Fruit fly (Drosophila melanogaster) whole organism, embryonic: ENCODE measurements around the gene CG16826.

ENCODE experiments used
- CG10462 ChIP-seq: fragments of 200-800 bp; sonication (Bioruptor generic); optimal IDR thresholded peaks from 2 replicates; lab custom pipeline; 2016; ENCODE audit warnings: missing biosample characterization, missing genetic modification characterization
- CG13775 ChIP-seq: fragments of 200-800 bp; sonication (Bioruptor generic); optimal IDR thresholded peaks from 3 replicates; lab custom pipeline; 2017; ENCODE audit warnings: missing biosample characterization, mild to moderate bottlenecking, missing genetic modification characterization
- CG14014 ChIP-seq: fragments of 200-800 bp; sonication (Bioruptor generic); IDR thresholded peaks from 2 replicates; pipeline ENCODE4 v1.3.6; 2022; ENCODE audit warnings: missing biosample characterization, missing genetic modification characterization
- CG14860 ChIP-seq: fragments of 200-800 bp; sonication (Bioruptor generic); IDR thresholded peaks from 3 replicates; pipeline ENCODE4 v1.3.6; 2022; ENCODE audit warnings: missing biosample characterization, missing genetic modification characterization; ENCODE audit not compliant: partially characterized antibody
- CG16779 ChIP-seq: fragments of 200-800 bp; sonication (Bioruptor generic); IDR thresholded peaks from 2 replicates; pipeline ENCODE4 v1.3.6; 2022; ENCODE audit warnings: missing biosample characterization, missing genetic modification characterization
- CG16813 ChIP-seq: fragments of 200-800 bp; sonication (Bioruptor generic); IDR thresholded peaks from 3 replicates; pipeline ENCODE4 v1.3.6; 2022; ENCODE audit warnings: missing biosample characterization, missing genetic modification characterization; ENCODE audit not compliant: partially characterized antibody
- CG3065 ChIP-seq: fragments of 200-800 bp; sonication (Bioruptor generic); optimal IDR thresholded peaks from 2 replicates; lab custom pipeline; 2016; ENCODE audit warnings: missing biosample characterization, missing genetic modification characterization
- CG3163 ChIP-seq: fragments of 200-800 bp; sonication (Bioruptor generic); optimal IDR thresholded peaks from 3 replicates; lab custom pipeline; 2016; ENCODE audit warnings: missing biosample characterization, missing genetic modification characterization
- CG4854 ChIP-seq: fragments of 200-800 bp; sonication (Bioruptor generic); optimal IDR thresholded peaks from 2 replicates; lab custom pipeline; 2016; ENCODE audit warnings: missing biosample characterization, missing genetic modification characterization, inconsistent platforms
- CG6689 ChIP-seq: fragments of 200-800 bp; sonication (Bioruptor generic); IDR thresholded peaks from 2 replicates; pipeline ENCODE4 v1.3.6; 2022; ENCODE audit warnings: missing biosample characterization, missing genetic modification characterization
- CG6791 ChIP-seq: fragments of 200-800 bp; sonication (Bioruptor generic); IDR thresholded peaks from 3 replicates; pipeline ENCODE4 v1.3.6; 2022; ENCODE audit warnings: missing biosample characterization, missing genetic modification characterization; ENCODE audit not compliant: partially characterized antibody
- CG7987 ChIP-seq: fragments of 200-800 bp; sonication (Bioruptor generic); optimal IDR thresholded peaks from 2 replicates; lab custom pipeline; 2018; ENCODE audit warnings: missing biosample characterization, mild to moderate bottlenecking, missing genetic modification characterization, moderate library complexity
- CG8290 ChIP-seq, 3 experiments: fragments of 200-800 bp; sonication (Bioruptor generic); optimal IDR thresholded peaks; 2 replicates each; lab custom pipeline; 2016 to 2019; ENCODE audit warnings: missing biosample characterization in 3 of 3, missing genetic modification characterization in 3 of 3, mild to moderate bottlenecking in 2 of 3, moderate library complexity in 1 of 3
- CG8924 ChIP-seq: fragments of 200-800 bp; optimal IDR thresholded peaks from 3 replicates; lab custom pipeline; 2019; ENCODE audit warnings: missing biosample characterization, mild to moderate bottlenecking, missing genetic modification characterization, moderate library complexity
- CG9727 ChIP-seq: fragments of 200-800 bp; sonication (Bioruptor generic); optimal IDR thresholded peaks from 3 replicates; lab custom pipeline; 2017; ENCODE audit warnings: missing biosample characterization, mild to moderate bottlenecking, missing genetic modification characterization
- CoRest ChIP-seq: fragments of 200-800 bp; sonication (Bioruptor generic); optimal IDR thresholded peaks from 3 replicates; lab custom pipeline; 2018; ENCODE audit warnings: missing biosample characterization, mild to moderate bottlenecking, missing genetic modification characterization, moderate library complexity
- D ChIP-seq, 2 experiments: fragments of 200-800 bp in 1 of 2; fragments of >200 bp in 1 of 2; sonication (Bioruptor generic) in 1 of 2; optimal IDR thresholded peaks; 2 replicates in 1 of 2; 3 replicates in 1 of 2; lab custom pipeline; 2017; ENCODE audit warnings: mild to moderate bottlenecking in 1 of 2, missing biosample characterization in 1 of 2, missing genetic modification characterization in 1 of 2, missing genetic modification reagents in 1 of 2
- Drgx ChIP-seq: fragments of 200-800 bp; sonication (Bioruptor generic); IDR thresholded peaks from 2 replicates; pipeline ENCODE4 v1.3.6; 2022; ENCODE audit warnings: missing biosample characterization, missing genetic modification characterization
- HLH3B ChIP-seq: fragments of 200-800 bp; sonication (Bioruptor generic); IDR thresholded peaks from 2 replicates; pipeline ENCODE4 v1.3.6; 2022; ENCODE audit warnings: missing biosample characterization, missing genetic modification characterization
- Hsf ChIP-seq: fragments of 200-800 bp; sonication (Bioruptor generic); optimal IDR thresholded peaks from 3 replicates; lab custom pipeline; 2016; ENCODE audit warnings: missing biosample characterization, missing genetic modification characterization
- Lim3 ChIP-seq: fragments of 200-800 bp; sonication (Bioruptor generic); IDR thresholded peaks from 2 replicates; pipeline ENCODE4 v1.3.6; 2022; ENCODE audit warnings: missing biosample characterization, missing genetic modification characterization
- Mrtf ChIP-seq: fragments of 200-800 bp; sonication (Bioruptor generic); IDR thresholded peaks from 3 replicates; pipeline ENCODE4 v1.3.6; 2022; ENCODE audit warnings: missing biosample characterization, missing genetic modification characterization
- Nf-YB ChIP-seq: fragments of 200-800 bp; sonication (Bioruptor generic); optimal IDR thresholded peaks from 3 replicates; lab custom pipeline; 2019; ENCODE audit warnings: missing biosample characterization, mild to moderate bottlenecking, missing genetic modification characterization, moderate library complexity
- Optix ChIP-seq: fragments of 200-800 bp; sonication (Bioruptor generic); IDR thresholded peaks from 3 replicates; pipeline ENCODE4 v1.3.6; 2022; ENCODE audit warnings: missing biosample characterization, missing genetic modification characterization
- Rx ChIP-seq: fragments of 200-800 bp; sonication (Bioruptor generic); IDR thresholded peaks from 2 replicates; pipeline ENCODE4 v1.3.6; 2022; ENCODE audit warnings: missing biosample characterization, missing genetic modification characterization
- Sin3A ChIP-seq: fragments of >200 bp; optimal IDR thresholded peaks from 2 replicates; lab custom pipeline; 2018
- Sox100B ChIP-seq: fragments of 200-800 bp; sonication (Bioruptor generic); optimal IDR thresholded peaks from 3 replicates; lab custom pipeline; 2018; ENCODE audit warnings: missing biosample characterization, mild to moderate bottlenecking, missing genetic modification characterization
- Sox102F ChIP-seq: fragments of 200-800 bp; sonication (Bioruptor generic); optimal IDR thresholded peaks from 2 replicates; lab custom pipeline; 2018; ENCODE audit warnings: missing biosample characterization, mild to moderate bottlenecking, missing genetic modification characterization, moderate library complexity
- Trl ChIP-seq, 3 experiments: fragments of >200 bp in 2 of 3; fragments of 200-800 bp in 1 of 3; sonication (Bioruptor generic) in 1 of 3; optimal IDR thresholded peaks; 2 replicates in 1 of 3; 3 replicates in 2 of 3; lab custom pipeline; 2016 to 2017; ENCODE audit warnings: missing biosample characterization in 1 of 3, missing genetic modification characterization in 1 of 3
- Usf ChIP-seq: fragments of 200-800 bp; sonication (Bioruptor generic); optimal IDR thresholded peaks from 2 replicates; lab custom pipeline; 2017; ENCODE audit warnings: missing genotype, missing biosample characterization, missing genetic modification characterization
- cad ChIP-seq: fragments of >200 bp; optimal IDR thresholded peaks from 2 replicates; lab custom pipeline; 2017; ENCODE audit warnings: missing biosample characterization, missing genetic modification characterization
- ci ChIP-seq: fragments of 200-800 bp; sonication (Bioruptor generic); IDR thresholded peaks from 3 replicates; pipeline ENCODE4 v1.3.6; 2022; ENCODE audit warnings: missing biosample characterization, missing genetic modification characterization
- dan ChIP-seq: fragments of 200-800 bp; sonication (Bioruptor generic); IDR thresholded peaks from 2 replicates; pipeline ENCODE4 v1.3.6; 2022; ENCODE audit warnings: missing biosample characterization, missing genetic modification characterization
- danr ChIP-seq: fragments of 200-800 bp; sonication (Bioruptor generic); IDR thresholded peaks from 2 replicates; pipeline ENCODE4 v1.3.6; 2022; ENCODE audit warnings: missing biosample characterization, missing genetic modification characterization
- dmrt99B ChIP-seq: fragments of 200-800 bp; sonication (Bioruptor generic); optimal IDR thresholded peaks from 2 replicates; lab custom pipeline; 2018; ENCODE audit warnings: missing biosample characterization, mild to moderate bottlenecking, missing genetic modification characterization, moderate library complexity
- dysf ChIP-seq: fragments of 200-800 bp; sonication (Bioruptor generic); IDR thresholded peaks from 3 replicates; pipeline ENCODE4 v1.3.6; 2022; ENCODE audit warnings: missing biosample characterization, missing genetic modification characterization
- eve ChIP-seq, 2 experiments: fragments of >200 bp; optimal IDR thresholded peaks; 2 replicates each; lab custom pipeline; 2017; ENCODE audit warnings: missing biosample characterization in 2 of 2, missing genetic modification characterization in 2 of 2
- exex ChIP-seq: fragments of 200-800 bp; sonication (Bioruptor generic); optimal IDR thresholded peaks from 4 replicates; lab custom pipeline; 2018; ENCODE audit warnings: missing biosample characterization, mild to moderate bottlenecking, missing genetic modification characterization, moderate library complexity
- fru ChIP-seq: fragments of >200 bp; optimal IDR thresholded peaks from 2 replicates; lab custom pipeline; 2017
- ftz-f1 ChIP-seq: fragments of 200-800 bp; sonication (Bioruptor generic); optimal IDR thresholded peaks from 2 replicates; lab custom pipeline; 2016; ENCODE audit warnings: missing biosample characterization, missing genetic modification characterization
- inv ChIP-seq: fragments of 200-800 bp; sonication (Bioruptor generic); IDR thresholded peaks from 2 replicates; pipeline ENCODE4 v1.3.6; 2022; ENCODE audit warnings: missing biosample characterization, missing genetic modification characterization; ENCODE audit not compliant: partially characterized antibody
- kay ChIP-seq: fragments of 200-800 bp; sonication (Bioruptor generic); optimal IDR thresholded peaks from 2 replicates; lab custom pipeline; 2016; ENCODE audit warnings: missing biosample characterization, missing genetic modification characterization
- peb ChIP-seq: fragments of 200-800 bp; sonication (Bioruptor generic); IDR thresholded peaks from 2 replicates; pipeline ENCODE4 v1.3.6; 2022; ENCODE audit warnings: missing biosample characterization, missing genetic modification characterization
- pita ChIP-seq: fragments of 200-800 bp; sonication (Bioruptor generic); optimal IDR thresholded peaks from 2 replicates; lab custom pipeline; 2017; ENCODE audit warnings: missing biosample characterization, mild to moderate bottlenecking, missing genetic modification characterization
- pum ChIP-seq: fragments of 200-800 bp; sonication (Bioruptor generic); optimal IDR thresholded peaks from 2 replicates; lab custom pipeline; 2016; ENCODE audit warnings: missing biosample characterization, missing genetic modification characterization
- rib ChIP-seq: fragments of 200-800 bp; sonication (Bioruptor generic); IDR thresholded peaks from 2 replicates; pipeline ENCODE4 v1.3.6; 2022; ENCODE audit warnings: missing biosample characterization, missing genetic modification characterization
- sna ChIP-seq: fragments of 200-800 bp; sonication (Bioruptor generic); IDR thresholded peaks from 2 replicates; pipeline ENCODE4 v1.3.6; 2022; ENCODE audit warnings: missing biosample characterization, missing genetic modification characterization; ENCODE audit not compliant: partially characterized antibody
- tup ChIP-seq: fragments of 200-800 bp; sonication (Bioruptor generic); optimal IDR thresholded peaks from 2 replicates; lab custom pipeline; 2016; ENCODE audit warnings: missing biosample characterization, mild to moderate bottlenecking, missing genetic modification characterization, moderate library complexity
- tx ChIP-seq: fragments of 200-800 bp; sonication (Bioruptor generic); optimal IDR thresholded peaks from 2 replicates; lab custom pipeline; 2016; ENCODE audit warnings: missing biosample characterization, missing genetic modification characterization
- wek ChIP-seq: fragments of 200-800 bp; sonication (Bioruptor generic); optimal IDR thresholded peaks from 3 replicates; lab custom pipeline; 2018; ENCODE audit warnings: missing biosample characterization, mild to moderate bottlenecking, missing genetic modification characterization, moderate library complexity
- wor ChIP-seq: fragments of 200-800 bp; sonication (Bioruptor generic); IDR thresholded peaks from 2 replicates; pipeline ENCODE4 v1.3.6; 2022; ENCODE audit warnings: missing biosample characterization, missing genetic modification characterization

Gene CG16826

DNA sequence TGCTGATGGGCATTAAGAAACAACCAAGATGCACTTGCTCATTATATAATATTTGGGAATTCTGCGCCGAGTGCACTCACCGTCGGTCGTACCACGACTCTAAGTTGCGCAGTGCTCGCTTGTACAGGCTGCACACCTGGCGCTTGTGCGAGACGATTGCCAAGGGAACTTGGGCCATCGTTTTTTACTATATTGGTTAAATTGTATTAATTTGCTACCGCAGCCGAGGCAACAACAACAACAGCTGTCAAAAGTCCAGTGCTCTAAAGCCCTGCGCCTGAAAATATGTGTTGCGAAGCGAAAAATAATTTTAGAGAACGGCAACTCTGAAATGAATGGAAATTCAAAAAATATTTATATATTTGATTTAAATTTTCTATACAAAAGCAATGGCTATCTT, 23.2 kb downstream of the CG16826 start, which contains the start of gene ND-B22 (continued):
- TF ChIP-seq CG6791 (GFP tag; lab: Robert Waterston, UW) = 0 out of 3 replicates have a peak, but pooled peaks have one; percentile 41
- TF ChIP-seq CG8924 = peak; percentile 32
- TF ChIP-seq wek (GFP tag; lab: Kevin White, UChicago) = no peak
- no peak for TF ChIP-seq CG4854 (GFP tag; lab: Kevin White, UChicago)
- no peak for TF ChIP-seq CG8290 (GFP tag; optimal IDR thresholded peaks at IDR 0.05; lab: Kevin White, UChicago)
- peak in 1 of 2 experiments; percentile 49 for TF ChIP-seq CG8290 (tag; optimal IDR thresholded peaks at IDR 0.05; lab: Kevin White, UChicago)
- no peak for TF ChIP-seq CG6689 (GFP tag; lab: Robert Waterston, UW)
- no peak for TF ChIP-seq CG16779 (GFP tag; lab: Robert Waterston, UW)
- no peak for TF ChIP-seq CG10462 (GFP tag; lab: Kevin White, UChicago)
- no peak for TF ChIP-seq Sin3A (lab: Kevin White, UChicago)
- TF ChIP-seq Mrtf = no peak
- no peak for TF ChIP-seq Optix (GFP tag; lab: Robert Waterston, UW)
- no peak for TF ChIP-seq cad (GFP tag; lab: Kevin White, UChicago)
- TF ChIP-seq Rx = peak; percentile 35
- TF ChIP-seq peb (GFP tag; lab: Robert Waterston, UW) = no peak
- TF ChIP-seq eve (GFP tag; optimal IDR thresholded peaks at IDR 0.05; lab: Kevin White, UChicago) = no peak
- TF ChIP-seq dmrt99B (tag; lab: Kevin White, UChicago) = no peak
- TF ChIP-seq CoRest = peak; percentile 6
- TF ChIP-seq pita (GFP tag; lab: Kevin White, UChicago) = no peak
- no peak for TF ChIP-seq Trl (optimal IDR thresholded peaks at IDR 0.05; lab: Kevin White, UChicago)
- TF ChIP-seq Trl (GFP tag; optimal IDR thresholded peaks at IDR 0.05; lab: Kevin White, UChicago) = peak; percentile 31
- no peak; the same call in 1 of the 2 replicates for TF ChIP-seq inv
- TF ChIP-seq D (optimal IDR thresholded peaks at IDR 0.05; lab: Kevin White, UChicago) = no peak
- no peak for TF ChIP-seq D (GFP tag; optimal IDR thresholded peaks at IDR 0.05; lab: Kevin White, UChicago)
- no peak for TF ChIP-seq Nf-YB
- no peak for TF ChIP-seq CG3163
- TF ChIP-seq CG14014 (GFP tag; lab: Robert Waterston, UW) = peak; percentile 21; the same call in 1 of the 2 replicates
- TF ChIP-seq ci (GFP tag; lab: Robert Waterston, UW) = peak; percentile 66
- no peak for TF ChIP-seq tx (GFP tag; lab: Kevin White, UChicago)
- no peak for TF ChIP-seq Sox100B
- TF ChIP-seq wor = no peak
- TF ChIP-seq HLH3B (GFP tag; lab: Robert Waterston, UW) = no peak
- TF ChIP-seq Lim3 (GFP tag; lab: Robert Waterston, UW) = no peak
- TF ChIP-seq tup (GFP tag; lab: Kevin White, UChicago) = peak; percentile 5
- no peak for TF ChIP-seq fru
- no peak for TF ChIP-seq CG13775 (GFP tag; lab: Kevin White, UChicago)
- no peak for TF ChIP-seq CG9727
- TF ChIP-seq dan = no peak
- TF ChIP-seq ftz-f1 = no peak
- TF ChIP-seq CG16813 (GFP tag; lab: Robert Waterston, UW) = peak; percentile 21; the same call in 1 of the 3 replicates
- TF ChIP-seq exex = no peak
- 0 out of 3 replicates have a peak, but pooled peaks have one; percentile 5 for TF ChIP-seq dysf (GFP tag; lab: Robert Waterston, UW)
- no peak for TF ChIP-seq kay (GFP tag; lab: Kevin White, UChicago)
- TF ChIP-seq danr (GFP tag; lab: Robert Waterston, UW) = no peak
- peak; percentile 43; the same call in 1 of the 2 replicates for TF ChIP-seq sna (GFP tag; lab: Robert Waterston, UW)
- TF ChIP-seq Hsf = peak; percentile 47
- peak; percentile 23 for TF ChIP-seq CG7987 (GFP tag; lab: Kevin White, UChicago)
- TF ChIP-seq Drgx = no peak
- no peak for TF ChIP-seq CG3065 (GFP tag; lab: Kevin White, UChicago)
- TF ChIP-seq Sox102F (GFP tag; lab: Kevin White, UChicago) = no peak
- peak; percentile 26 for TF ChIP-seq pum (GFP tag; lab: Kevin White, UChicago)
- TF ChIP-seq rib = no peak
- no peak for TF ChIP-seq Usf (GFP tag; lab: Kevin White, UChicago)
- TF ChIP-seq CG14860 (GFP tag; lab: Robert Waterston, UW) = no peak
